Fruit fly (Drosophila melanogaster): Measurements from ENCODE around the gene tfc.

The tfc gene

DNA sequence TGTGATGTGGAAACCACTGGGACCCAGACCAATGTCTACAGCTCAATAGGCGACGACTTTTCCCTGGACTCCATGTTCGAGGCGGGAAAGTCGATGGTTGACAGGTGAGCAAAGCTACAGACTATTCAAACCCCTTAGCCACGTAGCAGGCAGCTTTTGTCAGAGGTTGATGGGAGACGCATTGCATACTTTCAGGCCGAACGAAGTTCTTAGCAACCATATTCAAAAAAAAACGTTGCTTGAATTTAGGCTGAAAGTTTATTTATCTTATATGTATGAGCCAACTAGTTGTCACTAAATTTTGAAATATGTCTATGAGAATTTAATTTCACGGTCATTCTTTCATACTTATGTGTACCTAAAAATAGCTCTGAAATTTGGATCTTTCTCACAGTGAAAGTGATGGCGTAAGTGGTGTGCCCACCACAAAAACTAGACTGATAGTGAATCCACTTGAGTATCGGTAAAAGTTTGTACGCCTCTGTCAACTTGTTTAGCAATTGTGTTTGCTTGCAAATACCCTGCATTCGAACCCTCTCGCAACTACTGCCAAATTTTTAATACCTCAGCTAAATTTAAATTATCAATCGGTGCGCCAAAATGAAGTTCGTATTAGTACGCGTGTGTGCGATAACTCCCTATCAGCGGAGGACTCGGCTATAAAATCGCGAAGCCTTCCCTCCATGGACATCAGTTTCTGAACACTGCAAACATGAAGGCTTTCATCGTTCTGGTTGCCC, 49.4 kb upstream of the tfc start, which contains the start of gene LysB (continued):
- TF ChIP-seq Xbp1 (GFP tag; optimal IDR thresholded peaks at IDR 0.05) (no peak), Rfx (GFP tag; IDR thresholded peaks at IDR 0.05) (peak; percentile 17; the same call in 1 of the 2 replicates), Antp (GFP tag; optimal IDR thresholded peaks at IDR 0.05) (peak; percentile 6), Lhr (GFP tag; optimal IDR thresholded peaks at IDR 0.05) (peak; percentile 37), chif (GFP tag; optimal IDR thresholded peaks at IDR 0.05) (peak in 1 of 2 experiments; percentile 14), Opbp (GFP tag; IDR thresholded peaks at IDR 0.05; ENCODE audit: partially characterized antibody) (peak; percentile 29; the same call in 1 of the 3 replicates), stwl (tag; optimal IDR thresholded peaks at IDR 0.05) (peak; percentile 66), CG1832 (GFP tag; optimal IDR thresholded peaks at IDR 0.05) (no peak), nmo (GFP tag; optimal IDR thresholded peaks at IDR 0.05) (peak; percentile 6), oc (tag; optimal IDR thresholded peaks at IDR 0.05) (no peak), CG1603 (tag; optimal IDR thresholded peaks at IDR 0.05) (peak; percentile 15), CG17361 (GFP tag; IDR thresholded peaks at IDR 0.05) (0 out of 3 replicates have a peak, but pooled peaks have one; percentile 16), MBD-R2 (GFP tag; IDR thresholded peaks at IDR 0.05) (peak; percentile 27; the same call in 1 of the 2 replicates), ato (GFP tag; IDR thresholded peaks at IDR 0.05; ENCODE audit: partially characterized antibody) (0 out of 2 replicates have a peak, but pooled peaks have one; percentile 26), Jarid2 (GFP tag; optimal IDR thresholded peaks at IDR 0.05) (peak; percentile 4), sd (tag; optimal IDR thresholded peaks at IDR 0.05) (peak; percentile 30), Dp (GFP tag; optimal IDR thresholded peaks at IDR 0.05) (peak; percentile 59), CG2199 (GFP tag; IDR thresholded peaks at IDR 0.05) (peak; percentile 37; the same call in 1 of the 3 replicates)

DNA sequence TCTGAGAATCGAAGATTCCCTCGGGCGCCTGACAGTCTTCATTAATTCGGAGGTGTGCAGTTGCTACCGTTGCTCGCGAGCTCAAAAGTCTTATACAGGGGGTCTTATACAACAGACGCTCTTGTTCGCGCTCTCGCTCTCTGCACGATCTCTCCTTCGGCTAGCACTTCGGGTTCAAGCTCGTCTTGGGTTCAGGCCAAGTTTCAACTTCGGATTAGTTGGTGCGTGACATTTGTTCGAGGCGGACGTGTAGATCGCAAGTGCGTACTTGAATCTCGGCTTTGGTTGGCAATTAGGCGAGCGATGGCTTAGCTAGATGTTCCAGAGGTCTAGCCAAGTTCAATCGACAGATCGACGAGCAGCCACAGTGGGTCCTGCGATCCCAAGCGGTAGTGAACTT, 48.0 kb upstream of the tfc start:
- TF ChIP-seq pros (GFP tag; optimal IDR thresholded peaks at IDR 0.05): peak; percentile 28
- peak; percentile 13 for TF ChIP-seq CG8478 (optimal IDR thresholded peaks at IDR 0.05)
- 0 out of 2 replicates have a peak, but pooled peaks have one; percentile 32 for TF ChIP-seq unc-4 (GFP tag; IDR thresholded peaks at IDR 0.05; ENCODE audit: partially characterized antibody)
- TF ChIP-seq Xbp1 (GFP tag; optimal IDR thresholded peaks at IDR 0.05): no peak
- TF ChIP-seq NK7.1 (GFP tag; optimal IDR thresholded peaks at IDR 0.05): no peak
- TF ChIP-seq pum (GFP tag; optimal IDR thresholded peaks at IDR 0.05): no peak
- no peak for TF ChIP-seq CG11398 (GFP tag; optimal IDR thresholded peaks at IDR 0.05)
- peak; percentile 64 for TF ChIP-seq CG12769 (tag; optimal IDR thresholded peaks at IDR 0.05)
- no peak for TF ChIP-seq CG8290 (GFP tag; optimal IDR thresholded peaks at IDR 0.05)
- TF ChIP-seq CG8290 (tag; optimal IDR thresholded peaks at IDR 0.05): peak in 1 of 2 experiments; percentile 7
- 0 out of 2 replicates have a peak, but pooled peaks have one; percentile 17 for TF ChIP-seq Bgb (GFP tag; IDR thresholded peaks at IDR 0.05; ENCODE audit: partially characterized antibody)
- peak; percentile 8 for TF ChIP-seq HLHmδ (GFP tag; optimal IDR thresholded peaks at IDR 0.05)
- TF ChIP-seq Blimp-1 (GFP tag; optimal IDR thresholded peaks at IDR 0.05): peak; percentile 43
- 0 out of 3 replicates have a peak, but pooled peaks have one; percentile 48 for TF ChIP-seq Opbp (GFP tag; IDR thresholded peaks at IDR 0.05; ENCODE audit: partially characterized antibody)
- TF ChIP-seq CG9817 (tag; optimal IDR thresholded peaks at IDR 0.05): no peak
- TF ChIP-seq bbx (GFP tag; IDR thresholded peaks at IDR 0.05; ENCODE audit: partially characterized antibody): 0 out of 2 replicates have a peak, but pooled peaks have one; percentile 25
- TF ChIP-seq row (GFP tag; IDR thresholded peaks at IDR 0.05): no peak
- TF ChIP-seq grn (GFP tag; optimal IDR thresholded peaks at IDR 0.05): no peak
- peak; percentile 51 for TF ChIP-seq Med (GFP tag)
- peak; percentile 32; the same call in 1 of the 2 replicates for TF ChIP-seq CG13287 (GFP tag; IDR thresholded peaks at IDR 0.05; ENCODE audit: partially characterized antibody)
- TF ChIP-seq luna (GFP tag; optimal IDR thresholded peaks at IDR 0.05): no peak
- 0 out of 2 replicates have a peak, but pooled peaks have one; percentile 37 for TF ChIP-seq tna (GFP tag; IDR thresholded peaks at IDR 0.05; ENCODE audit: partially characterized antibody)
- TF ChIP-seq Trl (optimal IDR thresholded peaks at IDR 0.05): peak; percentile 57 to 59
- TF ChIP-seq Trl (GFP tag; optimal IDR thresholded peaks at IDR 0.05): no peak
- TF ChIP-seq zen2 (GFP tag; IDR thresholded peaks at IDR 0.05; ENCODE audit: partially characterized antibody): 0 out of 3 replicates have a peak, but pooled peaks have one; percentile 30
- TF ChIP-seq vvl (GFP tag; IDR thresholded peaks at IDR 0.05): peak; percentile 41; the same call in 1 of the 2 replicates
- TF ChIP-seq ci (GFP tag; IDR thresholded peaks at IDR 0.05): peak; percentile 52; the same call in 1 of the 3 replicates
- peak; percentile 77; the same call in 2 of the 4 replicates for TF ChIP-seq chinmo (GFP tag; IDR thresholded peaks at IDR 0.05; ENCODE audit: partially characterized antibody)
- peak; percentile 98 for TF ChIP-seq Deaf1 (tag; optimal IDR thresholded peaks at IDR 0.05)
- TF ChIP-seq CG34422 (GFP tag; IDR thresholded peaks at IDR 0.05): 0 out of 3 replicates have a peak, but pooled peaks have one; percentile 45
- TF ChIP-seq Fer1 (GFP tag; optimal IDR thresholded peaks at IDR 0.05): no peak

All from whole organism, embryonic.